4 worm cellular contexts compared by ENCODE assay signal in the genomic region with DNA sequence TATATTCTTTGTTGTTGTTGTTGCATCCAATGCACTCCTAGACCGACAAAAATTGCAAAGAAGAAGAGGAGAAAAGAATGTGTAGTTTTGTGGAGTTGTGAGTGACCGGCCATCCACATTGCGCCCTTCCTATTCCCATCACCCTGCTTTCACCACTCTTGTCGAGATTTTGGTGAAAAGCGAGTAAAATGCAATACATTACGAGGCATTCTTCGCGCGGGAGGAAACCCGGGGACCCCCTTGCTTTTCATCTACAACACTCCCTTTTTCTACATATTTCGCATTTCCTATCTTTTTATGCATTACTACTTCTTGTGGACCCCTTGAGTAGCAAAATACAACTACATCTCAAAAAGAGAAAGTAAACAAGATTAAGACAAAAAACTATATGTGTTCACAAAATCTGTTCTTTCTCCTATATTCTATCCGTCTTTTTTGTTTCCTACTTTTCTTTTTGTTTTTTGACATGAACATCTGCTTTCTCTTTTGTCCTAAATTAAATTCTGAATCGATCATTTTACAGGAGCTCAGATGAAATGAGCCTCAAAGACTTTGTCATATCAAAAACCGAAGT.
TF ChIP-seq lines count a peak whose summit lies in the region.

Gene C11E4.6, plus strand, starts transcription at position 524 of the 574 bp plus-strand sequence.

TF ChIP-seq in whole organism, L1 larva, 84 proteins besides CTCF, POLR2A, EP300 and RAD21:
- TF ChIP-seq nhr-237 (tag; optimal IDR thresholded peaks at IDR 0.05; lab: Kevin White, UChicago) (no peak), unc-62 (GFP tag; optimal IDR thresholded peaks at IDR 0.05; lab: Kevin White, UChicago) (no peak), unc-98 (GFP tag; IDR thresholded peaks at IDR 0.05; lab: Robert Waterston, UW) (no peak), nhr-19 (GFP tag; conservative IDR thresholded peaks at IDR 0.05; lab: Robert Waterston, UW) (no peak), aha-1 (tag; optimal IDR thresholded peaks at IDR 0.05; lab: Kevin White, UChicago) (no peak), mdl-1 (tag; optimal IDR thresholded peaks at IDR 0.05; lab: Kevin White, UChicago) (no peak), irx-1 (tag; optimal IDR thresholded peaks at IDR 0.05; lab: Kevin White, UChicago) (no peak), lin-14 (GFP tag; optimal IDR thresholded peaks at IDR 0.05; lab: Kevin White, UChicago) (peak; percentile 57), fkh-10 (GFP tag; optimal IDR thresholded peaks at IDR 0.05; lab: Kevin White, UChicago) (peak; percentile 41)

TF ChIP-seq in whole organism, L4 larva, 104 proteins besides CTCF, POLR2A, EP300 and RAD21:
- TF ChIP-seq unc-39 (tag; optimal IDR thresholded peaks at IDR 0.05; lab: Kevin White, UChicago) (no peak), fkh-10 (GFP tag; optimal IDR thresholded peaks at IDR 0.05; lab: Kevin White, UChicago) (peak; percentile 80)

TF ChIP-seq in whole organism, late embryonic, 69 proteins besides CTCF, POLR2A, EP300 and RAD21:
- TF ChIP-seq fkh-10 (GFP tag; optimal IDR thresholded peaks at IDR 0.05; lab: Kevin White, UChicago): no peak
- no peak for TF ChIP-seq pha-4 (tag; optimal IDR thresholded peaks at IDR 0.05; lab: Kevin White, UChicago)
- no peak for TF ChIP-seq fax-1 (tag; optimal IDR thresholded peaks at IDR 0.05; lab: Kevin White, UChicago)
- no peak for TF ChIP-seq dve-1 (tag; optimal IDR thresholded peaks at IDR 0.05; lab: Kevin White, UChicago)
- peak; percentile 14 for TF ChIP-seq unc-42 (tag; optimal IDR thresholded peaks at IDR 0.05; lab: Kevin White, UChicago)

TF ChIP-seq in whole organism, mixed stage, embryonic, 35 proteins besides CTCF, POLR2A, EP300 and RAD21:
- peak; percentile 38 for TF ChIP-seq ces-1 (GFP tag; optimal IDR thresholded peaks at IDR 0.05; lab: Kevin White, UChicago)
- no peak for TF ChIP-seq lin-13 (tag; optimal IDR thresholded peaks at IDR 0.05; lab: Kevin White, UChicago)

Comparison
In these comparisons a context has a peak if more than half of its experiments do, and no peak if none do; other contexts are left out.
1. Of the 29 proteins assayed by ChIP-seq in both whole organism, L4 larva and whole organism, L1 larva: peak only in whole organism, L4 larva: none; only in whole organism, L1 larva: none; in both: fkh-10; in neither: 28.